Worm (Caenorhabditis elegans): Measurements from ENCODE around the gene W02D7.5.

Gene W02D7.5

ce11 chrV:8259016-8259415, 40.0 kb downstream of the W02D7.5 start, which contains the start of gene C16D9.1:
TSS of gene C16D9.1 (plus strand) at chrV:8259316.
- TF ChIP-seq lin-32 (GFP tag; optimal IDR thresholded peaks at IDR 0.05) (no peak), hlh-1 (tag; optimal IDR thresholded peaks at IDR 0.05) (no peak), drap-1 (GFP tag; optimal IDR thresholded peaks at IDR 0.05) (no peak), M03D4.4 (tag; optimal IDR thresholded peaks at IDR 0.05) (no peak), snpc-4 (tag; optimal IDR thresholded peaks at IDR 0.05) (no peak), pha-4 (tag; optimal IDR thresholded peaks at IDR 0.05) (no peak), nhr-28 (tag; optimal IDR thresholded peaks at IDR 0.05) (no peak), tbx-8 (GFP tag; optimal IDR thresholded peaks at IDR 0.05) (no peak), ceh-43 (GFP tag; optimal IDR thresholded peaks at IDR 0.05) (no peak), ceh-39 (tag; optimal IDR thresholded peaks at IDR 0.05) (no peak), nhr-12 (tag; optimal IDR thresholded peaks at IDR 0.05) (no peak), ceh-83 (GFP tag; optimal IDR thresholded peaks at IDR 0.05) (no peak), flh-1 (GFP tag; optimal IDR thresholded peaks at IDR 0.05) (no peak), ham-2 (GFP tag; optimal IDR thresholded peaks at IDR 0.05) (no peak), nhr-237 (tag; optimal IDR thresholded peaks at IDR 0.05) (no peak), sptf-1 (tag; optimal IDR thresholded peaks at IDR 0.05) (no peak), elt-1 (tag; optimal IDR thresholded peaks at IDR 0.05; ENCODE audit: borderline replicate concordance, insufficient read depth) (no peak), mab-5 (tag; optimal IDR thresholded peaks at IDR 0.05) (no peak)

DNA sequence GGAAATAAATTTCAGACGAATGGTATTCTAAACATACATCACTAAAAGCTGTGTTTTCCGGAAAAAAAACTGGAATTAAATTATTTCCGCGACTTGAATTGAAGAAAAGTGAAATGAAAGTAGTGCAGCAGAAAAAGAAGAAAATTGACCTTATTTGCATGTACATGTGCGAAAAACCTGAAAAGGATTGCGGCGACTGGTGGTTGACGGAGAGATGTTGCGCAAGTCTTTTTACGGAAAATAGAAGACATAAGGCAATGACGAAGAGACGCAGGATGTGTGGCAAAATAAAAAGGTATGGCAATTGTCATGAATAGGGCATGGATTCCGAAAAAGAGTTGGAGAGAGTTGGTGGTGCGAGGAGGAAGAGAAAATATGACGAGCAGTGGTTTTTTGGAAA, 44.1 kb downstream of the W02D7.5 start:
- TF ChIP-seq mep-1 (tag; optimal IDR thresholded peaks at IDR 0.05), result no peak
- TF ChIP-seq unc-62 (GFP tag; optimal IDR thresholded peaks at IDR 0.05), result no peak
- no peak for TF ChIP-seq lin-13 (tag; optimal IDR thresholded peaks at IDR 0.05)
- TF ChIP-seq zip-8 (tag; optimal IDR thresholded peaks at IDR 0.05), result peak; percentile 74
- no peak for TF ChIP-seq ceh-83 (GFP tag; optimal IDR thresholded peaks at IDR 0.05)
- TF ChIP-seq blmp-1 (tag; optimal IDR thresholded peaks at IDR 0.05), result peak; percentile 50

DNA sequence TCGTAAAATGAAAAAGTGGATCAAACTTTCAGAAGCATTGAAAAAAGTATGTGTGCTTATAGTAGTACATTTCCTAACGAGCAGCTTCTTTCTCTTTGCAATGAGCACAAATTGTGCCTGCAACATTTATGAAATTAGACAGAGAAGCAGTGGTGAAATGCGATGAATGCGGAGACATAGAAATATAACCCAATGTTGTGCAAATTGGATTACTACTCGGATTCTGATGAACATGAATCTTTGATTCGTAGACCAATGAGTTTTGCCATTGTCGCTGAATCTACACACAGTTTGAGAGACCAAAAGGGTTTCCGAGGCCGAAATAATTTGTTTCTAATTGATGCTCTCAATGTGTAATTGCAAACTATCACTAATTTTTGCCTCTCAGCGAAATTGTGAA, 45.1 kb downstream of the W02D7.5 start:
- TF ChIP-seq sptf-1 (tag; optimal IDR thresholded peaks at IDR 0.05) (no peak), unc-62 (GFP tag; optimal IDR thresholded peaks at IDR 0.05) (no peak), unc-39 (tag; optimal IDR thresholded peaks at IDR 0.05) (no peak), ces-1 (GFP tag; optimal IDR thresholded peaks at IDR 0.05) (peak; percentile 99)

DNA sequence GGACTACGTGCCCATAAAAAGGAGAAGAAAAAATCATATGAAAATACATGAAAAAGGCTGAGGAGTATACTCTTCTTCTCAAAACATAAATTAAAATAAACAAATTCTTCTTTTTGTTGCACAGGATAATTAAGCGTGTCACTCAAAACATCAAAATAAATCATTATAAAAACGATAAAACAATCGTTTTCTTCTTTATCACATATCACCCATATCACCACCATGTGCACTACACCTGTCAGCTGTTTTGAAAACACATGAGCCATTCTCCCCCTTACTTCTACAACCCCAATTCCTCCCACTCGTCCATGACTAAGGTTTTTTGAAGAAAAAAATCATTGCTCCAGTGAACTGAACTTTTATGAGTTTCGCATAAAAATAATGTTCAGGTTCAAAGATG, 46.5 kb downstream of the W02D7.5 start:
- no peak for TF ChIP-seq ham-2 (GFP tag; optimal IDR thresholded peaks at IDR 0.05)
- peak; percentile 84 for TF ChIP-seq unc-62 (GFP tag; optimal IDR thresholded peaks at IDR 0.05)
- TF ChIP-seq nhr-2 (tag; optimal IDR thresholded peaks at IDR 0.05), result no peak
- TF ChIP-seq nhr-12 (tag; optimal IDR thresholded peaks at IDR 0.05), result no peak
- TF ChIP-seq drap-1 (GFP tag; optimal IDR thresholded peaks at IDR 0.05), result no peak
- TF ChIP-seq tbx-8 (GFP tag; optimal IDR thresholded peaks at IDR 0.05), result no peak
- no peak for TF ChIP-seq cnd-1 (tag; optimal IDR thresholded peaks at IDR 0.05)
- no peak for TF ChIP-seq blmp-1 (tag; optimal IDR thresholded peaks at IDR 0.05)
- no peak for TF ChIP-seq M03D4.4 (tag; optimal IDR thresholded peaks at IDR 0.05)
- TF ChIP-seq hlh-1 (tag; optimal IDR thresholded peaks at IDR 0.05), result peak; percentile 15
- TF ChIP-seq bed-3 (GFP tag; optimal IDR thresholded peaks at IDR 0.05), result no peak
- peak; percentile 53 for TF ChIP-seq mab-5 (tag; optimal IDR thresholded peaks at IDR 0.05)
- TF ChIP-seq sem-2 (GFP tag; optimal IDR thresholded peaks at IDR 0.05), result no peak

DNA sequence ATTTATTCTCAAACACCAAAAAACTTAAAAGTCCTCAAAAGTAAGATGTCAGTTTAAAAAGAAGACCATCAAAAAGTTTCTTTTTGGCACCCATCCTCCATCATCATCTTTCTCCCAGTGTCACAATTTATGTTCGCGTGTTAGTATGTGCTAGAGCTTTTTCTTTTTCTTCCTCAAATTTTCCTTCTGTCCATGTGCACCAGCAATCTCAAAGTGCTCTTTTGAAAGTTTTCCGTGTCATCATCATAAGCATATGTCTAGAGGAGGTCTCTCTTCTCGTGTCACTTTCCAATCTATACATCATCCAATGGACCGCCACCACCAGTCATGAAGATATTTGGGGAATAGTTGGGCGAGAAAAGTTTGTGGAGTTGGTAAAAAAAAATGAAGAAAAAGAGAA, 48.0 kb downstream of the W02D7.5 start:
- no peak for TF ChIP-seq ceh-39 (tag; optimal IDR thresholded peaks at IDR 0.05)
- no peak for TF ChIP-seq bed-3 (GFP tag; optimal IDR thresholded peaks at IDR 0.05)
- TF ChIP-seq ces-1 (GFP tag; optimal IDR thresholded peaks at IDR 0.05), result no peak
- TF ChIP-seq drap-1 (GFP tag; optimal IDR thresholded peaks at IDR 0.05), result no peak
- no peak for TF ChIP-seq nhr-76 (tag; optimal IDR thresholded peaks at IDR 0.05)
- TF ChIP-seq ztf-11 (tag; optimal IDR thresholded peaks at IDR 0.05), result no peak

- TF ChIP-seq elt-3 (tag; optimal IDR thresholded peaks at IDR 0.05), result no peak
- no peak for TF ChIP-seq tbx-8 (GFP tag; optimal IDR thresholded peaks at IDR 0.05)
- TF ChIP-seq lsy-2 (tag; optimal IDR thresholded peaks at IDR 0.05), result no peak
- no peak for TF ChIP-seq ham-2 (GFP tag; optimal IDR thresholded peaks at IDR 0.05)
- TF ChIP-seq sptf-1 (tag; optimal IDR thresholded peaks at IDR 0.05), result no peak
- TF ChIP-seq unc-120 (tag; optimal IDR thresholded peaks at IDR 0.05; ENCODE audit: poor library complexity, severe bottlenecking), result no peak
- no peak for TF ChIP-seq unc-62 (GFP tag; optimal IDR thresholded peaks at IDR 0.05)
- TF ChIP-seq elt-1 (tag; optimal IDR thresholded peaks at IDR 0.05; ENCODE audit: borderline replicate concordance, insufficient read depth), result no peak
- TF ChIP-seq nhr-76 (tag; optimal IDR thresholded peaks at IDR 0.05), result no peak
Observed at ce11 chrV:8250208-8250607, 48.8 kb downstream of the W02D7.5 start, which contains the start of gene C16D9.6. TSS of gene C16D9.6 (minus strand) at chrV:8250308.
